Worm (Caenorhabditis elegans): ENCODE measurements around the gene ttbk-5.

DNA sequence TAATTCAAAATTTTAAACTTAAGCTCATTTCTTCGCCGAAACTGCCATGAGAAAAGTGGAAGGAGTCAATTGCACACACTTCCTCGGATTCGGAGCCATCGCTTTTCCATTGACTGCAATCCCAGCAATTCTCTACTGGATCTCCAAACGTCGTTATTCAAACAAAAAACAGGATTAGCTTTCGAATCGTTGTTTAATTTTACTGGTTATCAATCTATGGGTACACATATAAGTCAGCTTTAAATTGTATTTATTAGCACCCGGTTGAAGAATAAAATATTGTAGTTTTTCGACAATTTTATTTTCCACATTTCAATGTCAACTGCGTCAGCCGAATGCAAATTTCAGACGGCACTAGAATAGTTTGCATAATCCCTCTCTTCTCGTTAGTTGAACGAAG lies 39.5 kb downstream of the ttbk-5 start, which contains the start of gene glt-3:
- TF ChIP-seq ztf-4 (tag; optimal IDR thresholded peaks at IDR 0.05) = no peak
- TF ChIP-seq nhr-77 (tag; optimal IDR thresholded peaks at IDR 0.05) = no peak
- TF ChIP-seq nhr-11 (tag; optimal IDR thresholded peaks at IDR 0.05) = no peak
- TF ChIP-seq dmd-4 (tag; optimal IDR thresholded peaks at IDR 0.05) = no peak
- TF ChIP-seq unc-55 (GFP tag; optimal IDR thresholded peaks at IDR 0.05) = no peak
